Fruit fly (Drosophila melanogaster): ENCODE data around the gene smash.

Gene smash

DNA sequence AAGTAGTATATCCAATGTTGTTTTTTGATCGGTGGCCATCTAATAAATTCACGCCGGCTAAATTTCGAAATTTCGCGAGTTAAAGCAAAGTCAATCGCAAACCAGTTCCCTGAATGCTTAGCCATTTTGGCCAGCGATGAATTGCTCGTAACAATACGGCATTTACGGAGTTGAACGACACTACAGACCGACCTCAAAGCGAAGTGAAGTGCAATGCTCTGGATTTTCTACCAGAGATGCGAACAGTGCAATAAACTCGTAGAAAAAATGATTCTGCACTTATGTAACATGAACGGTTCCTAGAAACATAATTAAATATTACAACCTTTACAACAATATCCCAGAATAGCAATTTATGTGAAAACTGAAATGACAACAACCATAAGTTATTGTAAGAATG, 66.0 kb downstream of the smash start:
- TF ChIP-seq noc (tag; optimal IDR thresholded peaks at IDR 0.05): no peak

- no peak for TF ChIP-seq noc (tag; optimal IDR thresholded peaks at IDR 0.05)
Observed at dm6 chr3R:4726294-4726693, 66.9 kb downstream of the smash start.

dm6 chr3R:4726796-4727195, 67.4 kb downstream of the smash start:
- no peak for TF ChIP-seq noc (tag; optimal IDR thresholded peaks at IDR 0.05)

DNA sequence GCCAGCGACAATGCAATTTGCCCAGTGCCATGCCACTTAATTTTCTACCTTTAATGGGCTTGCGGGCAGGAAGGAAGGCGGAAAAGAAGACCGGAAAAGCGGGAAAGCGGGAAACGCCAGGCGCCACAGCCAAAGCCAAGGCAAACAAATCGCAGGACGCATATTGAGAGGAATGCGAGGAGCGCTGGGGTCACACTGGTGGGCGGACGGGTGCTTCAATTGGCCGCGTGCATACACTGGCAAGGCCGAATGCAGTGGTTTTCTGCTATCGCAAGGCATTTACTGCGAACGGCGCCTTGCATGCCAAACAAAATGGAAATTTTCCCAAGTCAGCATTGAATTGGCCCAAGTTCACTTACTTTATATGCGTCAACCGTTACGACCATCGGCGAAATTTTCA, 69.1 kb downstream of the smash start:
- no peak for TF ChIP-seq noc (tag; optimal IDR thresholded peaks at IDR 0.05)

dm6 chr3R:4731006-4731405, 71.6 kb downstream of the smash start:
- TF ChIP-seq noc (tag; optimal IDR thresholded peaks at IDR 0.05): no peak

- TF ChIP-seq noc (tag; optimal IDR thresholded peaks at IDR 0.05): peak; percentile 44
Observed at dm6 chr3R:4731828-4732657, 72.7 kb downstream of the smash start, which contains the start of gene Nep2. Gene Nep2 (minus strand): TSS chr3R:4731878.

DNA sequence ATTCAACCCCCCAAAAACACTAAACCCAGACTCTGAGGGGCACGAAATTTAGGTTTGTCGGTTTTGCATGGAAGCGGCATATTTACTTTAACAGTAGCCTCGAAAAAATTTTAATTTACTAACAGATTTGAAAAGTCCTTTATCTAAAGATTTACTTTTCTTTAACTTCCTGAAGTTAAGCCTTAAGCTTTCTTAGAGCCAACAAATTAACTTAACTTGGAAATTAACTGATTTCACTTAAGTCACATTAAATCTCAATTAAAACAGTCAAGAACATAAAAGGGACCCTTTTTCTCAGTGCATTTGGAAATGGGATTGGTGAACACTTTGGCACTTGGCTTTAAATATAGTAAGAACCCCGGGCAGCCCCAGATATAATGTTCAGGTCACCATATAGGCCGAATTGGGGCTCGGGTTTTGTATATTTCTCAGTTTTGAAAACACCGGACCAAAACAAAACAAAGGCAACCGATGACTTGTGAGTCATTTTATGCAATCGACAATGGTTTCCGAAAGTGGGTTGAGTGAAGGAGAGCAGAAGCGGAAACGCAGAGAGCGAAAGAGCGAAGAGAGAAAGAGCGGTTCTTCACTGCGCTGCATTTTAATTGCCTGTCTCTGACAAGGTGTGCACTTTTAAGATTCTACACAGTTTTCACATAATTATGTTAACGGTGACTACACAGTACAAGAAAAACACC, 79.3 kb downstream of the smash start:
- TF ChIP-seq noc (tag; optimal IDR thresholded peaks at IDR 0.05): no peak

DNA sequence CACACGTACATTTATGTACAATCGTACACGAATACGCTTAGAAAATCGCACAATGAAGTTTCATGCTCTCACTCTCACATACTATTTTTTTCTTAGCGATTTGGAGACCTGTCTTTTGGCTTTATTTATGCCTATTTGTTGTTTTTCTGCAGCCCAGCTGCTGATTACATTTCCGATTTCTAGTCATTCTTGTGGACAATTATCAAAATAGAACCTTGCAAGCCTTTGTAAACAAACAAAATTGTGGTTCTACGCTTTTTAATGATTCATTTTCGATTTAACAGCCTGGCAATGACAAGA, 79.8 kb downstream of the smash start:
- no peak for TF ChIP-seq noc (tag; optimal IDR thresholded peaks at IDR 0.05)

dm6 chr3R:4739492-4740431, 80.4 kb downstream of the smash start:
- peak; percentile 81 for TF ChIP-seq noc (tag; optimal IDR thresholded peaks at IDR 0.05)

dm6 chr3R:4740592-4741500, 81.5 kb downstream of the smash start:
- TF ChIP-seq noc (tag; optimal IDR thresholded peaks at IDR 0.05): no peak

DNA sequence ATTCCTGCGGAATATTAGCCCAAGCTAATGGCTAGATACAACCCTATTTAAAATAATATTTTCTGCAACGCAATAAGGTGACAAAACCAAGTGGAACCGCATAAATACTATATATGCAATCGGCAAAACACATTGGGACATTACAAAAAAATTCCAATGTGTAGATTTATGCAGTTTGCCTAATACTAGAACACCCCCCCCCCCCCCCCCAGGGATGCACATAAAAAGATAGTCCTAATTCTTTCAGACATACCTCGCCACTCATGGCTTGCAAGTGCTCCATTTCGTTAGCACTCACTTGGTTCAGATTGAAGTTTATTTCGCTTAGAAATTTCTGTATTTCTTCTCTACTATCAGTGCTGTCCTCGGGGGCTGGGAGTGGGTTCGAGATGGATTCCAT, 86.2 kb downstream of the smash start:
- no peak for TF ChIP-seq noc (tag; optimal IDR thresholded peaks at IDR 0.05)

DNA sequence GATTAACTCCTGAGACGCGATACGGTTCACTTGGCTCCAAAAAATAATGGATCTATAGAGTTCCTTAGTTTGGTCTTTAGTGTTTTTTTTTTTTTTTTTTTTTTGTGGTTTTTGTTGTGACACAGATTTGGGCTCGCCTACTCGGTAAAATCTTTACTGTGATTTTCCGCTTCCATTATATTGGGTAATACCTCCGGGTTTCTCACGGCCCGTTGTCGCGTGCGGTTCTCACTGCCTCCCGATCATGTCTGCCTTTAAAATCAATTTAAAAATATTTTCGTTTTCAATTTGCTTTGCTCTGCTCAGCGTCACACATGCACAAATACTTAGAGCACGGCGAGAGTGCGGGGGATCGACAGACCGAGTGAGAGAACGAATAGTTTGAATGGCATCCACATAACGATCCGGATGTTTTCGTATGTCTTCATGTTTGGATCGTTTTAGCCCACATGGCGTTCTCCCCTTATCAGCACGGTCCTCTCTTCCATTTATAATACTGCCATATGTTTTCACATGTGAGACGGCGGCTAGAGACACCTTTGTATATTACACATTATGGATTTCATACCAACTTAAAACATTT, 86.9 kb downstream of the smash start:
- peak; percentile 19 for TF ChIP-seq noc (tag; optimal IDR thresholded peaks at IDR 0.05)

- TF ChIP-seq noc (tag; optimal IDR thresholded peaks at IDR 0.05): no peak
Observed at dm6 chr3R:4747292-4747691, 87.9 kb downstream of the smash start.

DNA sequence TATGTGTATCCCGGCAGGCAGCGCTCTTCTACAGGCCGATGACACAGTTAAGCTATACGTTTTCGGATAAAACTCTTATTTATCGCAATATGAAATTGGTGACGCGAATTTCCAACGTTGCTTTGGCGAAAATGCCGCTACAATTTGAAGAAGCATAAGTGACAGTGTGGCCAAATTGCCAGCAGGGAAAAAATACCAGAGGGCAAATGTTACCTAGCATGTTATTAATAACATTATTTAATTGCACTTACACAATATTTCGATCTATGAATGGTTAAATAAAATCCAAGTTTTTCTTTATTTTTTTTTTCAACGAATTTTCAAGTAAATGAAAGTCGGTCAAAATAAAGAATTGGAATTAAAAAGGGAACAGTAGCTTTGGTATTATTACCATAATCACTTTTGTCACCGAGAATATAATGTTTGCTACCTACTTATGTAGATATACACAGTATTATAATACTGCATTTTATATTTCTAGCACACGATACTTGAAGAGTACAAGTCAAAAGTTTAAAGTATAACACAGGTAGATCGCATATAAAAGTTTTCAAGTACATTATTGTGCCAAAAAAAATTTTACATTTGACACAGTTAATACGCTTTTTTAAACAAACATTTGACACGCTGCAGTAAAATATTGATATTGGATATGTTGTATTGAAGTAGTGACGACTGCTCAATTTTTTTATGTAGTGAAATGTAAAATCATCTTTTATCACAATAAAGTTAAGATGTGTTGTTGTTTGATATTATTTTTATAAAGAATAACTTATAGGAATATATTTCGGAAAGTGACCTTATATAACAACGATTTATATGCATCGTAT, 89.7 kb downstream of the smash start, which contains the start of gene tacc:
Gene tacc (minus strand): TSS at position 169 of the 830 bp plus-strand sequence.
- no peak for TF ChIP-seq noc (tag; optimal IDR thresholded peaks at IDR 0.05)

Data from whole organism, larva.